Worm (Caenorhabditis elegans) whole organism, L4 larva: Measurements from ENCODE around the gene repo-1.

Experiments used
- F10B5.3 ChIP-seq: sonication (generic microtip); optimal IDR thresholded peaks from 2 replicates; lab custom pipeline; 2016; ENCODE audit warnings: mild to moderate bottlenecking, missing genetic modification characterization, missing compliant biosample characterization
- F26F4.8 ChIP-seq: fragments of 200-800 bp; sonication (Bioruptor generic); conservative IDR thresholded peaks from 2 replicates; pipeline ENCODE4 v1.3.6; 2022; ENCODE audit warnings: missing genetic modification characterization, missing compliant biosample characterization
- F37D6.2 ChIP-seq: sonication (generic microtip); optimal IDR thresholded peaks from 2 replicates; lab custom pipeline; 2016; ENCODE audit warnings: mild to moderate bottlenecking, missing genetic modification characterization, missing compliant biosample characterization
- F44E2.7 ChIP-seq: fragments of 200-800 bp; sonication (Bioruptor generic); IDR thresholded peaks from 2 replicates; pipeline ENCODE4 v2.1.2; 2022; ENCODE audit warnings: missing genetic modification characterization, missing compliant biosample characterization
- F49E8.2 ChIP-seq: sonication (generic microtip); optimal IDR thresholded peaks from 2 replicates; lab custom pipeline; 2016; ENCODE audit warnings: missing compliant biosample characterization, mild to moderate bottlenecking, missing genetic modification characterization, borderline replicate concordance
- ZK546.5 ChIP-seq, 2 experiments: sonication (generic microtip); optimal IDR thresholded peaks; 2 replicates each; lab custom pipeline; 2017; ENCODE audit warnings: missing biosample characterization in 2 of 2, missing genetic modification characterization in 2 of 2
- aha-1 ChIP-seq: fragments of 150-350 bp; peaks from one replicate; lab custom pipeline; 2014; ENCODE audit warnings: missing biosample characterization, missing genetic modification characterization
- ama-1 ChIP-seq: fragments of 150-350 bp; optimal IDR thresholded peaks from 2 replicates; lab custom pipeline; 2014; ENCODE audit warnings: inconsistent platforms, mixed read lengths
- ceh-82 ChIP-seq: sonication (generic microtip); optimal IDR thresholded peaks from 2 replicates; lab custom pipeline; 2017; ENCODE audit warnings: missing biosample characterization, missing genetic modification characterization
- ces-1 ChIP-seq: fragments of 150-350 bp; sonication (generic microtip); optimal IDR thresholded peaks from 4 replicates; lab custom pipeline; 2014; ENCODE audit warnings: missing biosample characterization, missing genetic modification reagents, missing genetic modification characterization
- daf-16 ChIP-seq, 3 experiments: sonication (generic microtip); optimal IDR thresholded peaks; 2 replicates each; lab custom pipeline; 2016 to 2017; ENCODE audit warnings: missing genetic modification characterization in 3 of 3, missing genetic modification reagents in 3 of 3, mild to moderate bottlenecking in 2 of 3, missing compliant biosample characterization in 2 of 3, missing biosample characterization in 1 of 3, moderate library complexity in 1 of 3
- daf-8 ChIP-seq: fragments of 200-800 bp; sonication (Bioruptor generic); IDR thresholded peaks from 2 replicates; pipeline ENCODE4 v1.3.6; 2022; ENCODE audit warnings: missing genetic modification characterization, missing compliant biosample characterization
- dve-1 ChIP-seq: sonication (generic microtip); optimal IDR thresholded peaks from 2 replicates; lab custom pipeline; 2017; ENCODE audit warnings: antibody characterized with exemption, mild to moderate bottlenecking, missing genetic modification characterization, missing compliant biosample characterization; ENCODE audit not compliant: insufficient read depth
- egl-27 ChIP-seq: sonication (generic microtip); optimal IDR thresholded peaks from 3 replicates; lab custom pipeline; 2017; ENCODE audit warnings: missing biosample characterization, missing genetic modification reagents, missing genetic modification characterization
- egl-43 ChIP-seq: fragments of 200-800 bp; sonication (Bioruptor generic); IDR thresholded peaks from 2 replicates; pipeline ENCODE4 v1.3.6; 2022; ENCODE audit warnings: missing genetic modification reagents, missing genetic modification characterization, missing compliant biosample characterization
- fkh-10 ChIP-seq: fragments of 150-350 bp; optimal IDR thresholded peaks from 2 replicates; lab custom pipeline; 2014; ENCODE audit warnings: missing biosample characterization, missing genetic modification reagents, missing genetic modification characterization
- hlh-30 ChIP-seq: sonication (generic microtip); optimal IDR thresholded peaks from 2 replicates; lab custom pipeline; 2017; ENCODE audit warnings: antibody characterized with exemption, mild to moderate bottlenecking, missing genetic modification characterization, missing compliant biosample characterization; ENCODE audit not compliant: insufficient read depth
- hmg-1.1 ChIP-seq: fragments of 200-800 bp; sonication (Bioruptor generic); IDR thresholded peaks from 2 replicates; pipeline ENCODE4 v1.3.6; 2022; ENCODE audit warnings: missing genetic modification reagents, missing genetic modification characterization, missing compliant biosample characterization
- lin-1 ChIP-seq: fragments of 200-800 bp; sonication (Bioruptor generic); IDR thresholded peaks from 2 replicates; pipeline ENCODE4 v1.3.6; 2022; ENCODE audit warnings: missing genetic modification reagents, missing genetic modification characterization, missing compliant biosample characterization
- lin-15B ChIP-seq: fragments of 150-350 bp; sonication (generic microtip); optimal IDR thresholded peaks from 3 replicates; lab custom pipeline; 2014; ENCODE audit warnings: missing biosample characterization, missing genetic modification characterization
- lin-29 ChIP-seq: fragments of 200-800 bp; sonication (Bioruptor generic); IDR thresholded peaks from 2 replicates; pipeline ENCODE4 v1.3.6; 2022; ENCODE audit warnings: missing genetic modification reagents, missing genetic modification characterization, missing compliant biosample characterization
- lin-38 ChIP-seq: fragments of 200-800 bp; sonication (Bioruptor generic); IDR thresholded peaks from 2 replicates; pipeline ENCODE4 v1.3.6; 2022; ENCODE audit warnings: missing genetic modification reagents, missing genetic modification characterization, missing compliant biosample characterization
- lin-39 ChIP-seq: fragments of 150-350 bp; optimal IDR thresholded peaks from 2 replicates; lab custom pipeline; 2014; ENCODE audit warnings: missing biosample characterization, missing genetic modification reagents, missing genetic modification characterization
- lir-3 ChIP-seq: sonication (generic microtip); optimal IDR thresholded peaks from 2 replicates; lab custom pipeline; 2016; ENCODE audit warnings: mild to moderate bottlenecking, missing genetic modification characterization, missing compliant biosample characterization
- lsy-2 ChIP-seq, 2 experiments: fragments of 150-350 bp in 1 of 2; sonication (generic microtip) in 1 of 2; optimal IDR thresholded peaks; 2 replicates each; lab custom pipeline; 2014 to 2017; ENCODE audit warnings: missing biosample characterization in 2 of 2, missing genetic modification characterization in 2 of 2
- madf-5 ChIP-seq, 2 experiments: fragments of 200-800 bp; sonication (Bioruptor generic); IDR thresholded peaks; 2 replicates each; pipeline ENCODE4 v1.3.6; 2022; ENCODE audit warnings: missing compliant biosample characterization in 2 of 2, missing genetic modification characterization in 2 of 2
- madf-9 ChIP-seq: fragments of 200-800 bp; sonication (Bioruptor generic); conservative IDR thresholded peaks from 2 replicates; pipeline ENCODE4 v1.3.6; 2022; ENCODE audit warnings: missing genetic modification reagents, missing genetic modification characterization, missing compliant biosample characterization
- mdl-1 ChIP-seq, 2 experiments: fragments of 150-350 bp in 1 of 2; sonication (generic microtip) in 1 of 2; optimal IDR thresholded peaks; 2 replicates each; lab custom pipeline; 2014 to 2017; ENCODE audit warnings: missing biosample characterization in 2 of 2, missing genetic modification characterization in 2 of 2
- mdt-29 ChIP-seq: fragments of 200-800 bp; sonication (Bioruptor generic); IDR thresholded peaks from 2 replicates; pipeline ENCODE4 v1.3.6; 2022; ENCODE audit warnings: missing genetic modification reagents, missing genetic modification characterization, missing compliant biosample characterization
- mep-1 ChIP-seq: fragments of 150-350 bp; sonication (generic microtip); optimal IDR thresholded peaks from 3 replicates; lab custom pipeline; 2014; ENCODE audit warnings: missing biosample characterization, missing genetic modification characterization
- mes-2 ChIP-seq: sonication (generic microtip); optimal IDR thresholded peaks from 2 replicates; lab custom pipeline; 2016; ENCODE audit warnings: missing genotype, mild to moderate bottlenecking, missing genetic modification characterization, missing compliant biosample characterization; ENCODE audit not compliant: poor library complexity, severe bottlenecking
- mxl-3 ChIP-seq: fragments of 200-800 bp; sonication (Bioruptor generic); optimal IDR thresholded peaks from 2 replicates; lab custom pipeline; 2018; ENCODE audit warnings: mild to moderate bottlenecking, missing genetic modification characterization, missing compliant biosample characterization
- nhr-25 ChIP-seq: sonication (generic microtip); optimal IDR thresholded peaks from 2 replicates; lab custom pipeline; 2017; ENCODE audit warnings: missing genetic modification characterization, mild to moderate bottlenecking, missing compliant biosample characterization, antibody characterized with exemption, moderate library complexity, borderline replicate concordance; ENCODE audit not compliant: insufficient read depth
- nhr-48 ChIP-seq: sonication (generic microtip); optimal IDR thresholded peaks from 2 replicates; lab custom pipeline; 2016; ENCODE audit warnings: mild to moderate bottlenecking, missing genetic modification characterization, missing compliant biosample characterization
- nhr-6 ChIP-seq: fragments of 150-350 bp; optimal IDR thresholded peaks from 2 replicates; lab custom pipeline; 2014; ENCODE audit warnings: missing biosample characterization, missing genetic modification characterization
- pha-4 ChIP-seq, 2 experiments: fragments of 150-350 bp in 1 of 2; fragments of 200-800 bp in 1 of 2; sonication (Bioruptor generic) in 1 of 2; IDR thresholded peaks in 1 of 2; optimal IDR thresholded peaks in 1 of 2; 2 replicates each; pipeline versions ENCODE4 v1.3.6 to Lab custom; 2014 to 2022; ENCODE audit warnings: missing genetic modification characterization in 2 of 2, missing genetic modification reagents in 2 of 2, missing biosample characterization in 1 of 2, missing compliant biosample characterization in 1 of 2
- php-3 ChIP-seq: fragments of 200-800 bp; sonication (Bioruptor generic); IDR thresholded peaks from 2 replicates; pipeline ENCODE4 v1.3.6; 2022; ENCODE audit warnings: missing genetic modification reagents, missing genetic modification characterization, missing compliant biosample characterization
- rbr-2 ChIP-seq: sonication (generic microtip); optimal IDR thresholded peaks from 2 replicates; lab custom pipeline; 2016; ENCODE audit warnings: missing genotype, missing genetic modification characterization, missing compliant biosample characterization
- saeg-2 ChIP-seq: fragments of 200-800 bp; sonication (Bioruptor generic); IDR thresholded peaks from 2 replicates; pipeline ENCODE4 v1.3.6; 2022; ENCODE audit warnings: missing genetic modification reagents, missing genetic modification characterization, missing compliant biosample characterization
- snpc-4 ChIP-seq: fragments of 150-350 bp; optimal IDR thresholded peaks from 2 replicates; lab custom pipeline; 2014; ENCODE audit warnings: missing biosample characterization, missing genetic modification characterization
- spr-1 ChIP-seq: sonication (generic microtip); optimal IDR thresholded peaks from 2 replicates; lab custom pipeline; 2016; ENCODE audit warnings: mild to moderate bottlenecking, missing genetic modification characterization, missing compliant biosample characterization
- unc-130 ChIP-seq: sonication (generic microtip); optimal IDR thresholded peaks from 2 replicates; lab custom pipeline; 2016; ENCODE audit warnings: missing genetic modification reagents, missing genetic modification characterization, missing compliant biosample characterization
- zfp-2 ChIP-seq: sonication (generic microtip); optimal IDR thresholded peaks from 2 replicates; lab custom pipeline; 2016; ENCODE audit warnings: mild to moderate bottlenecking, missing genetic modification characterization, missing compliant biosample characterization
- zfp-3 ChIP-seq: fragments of 200-800 bp; sonication (Bioruptor generic); conservative IDR thresholded peaks from 2 replicates; pipeline ENCODE4 v1.3.6; 2022; ENCODE audit warnings: missing genetic modification reagents, missing genetic modification characterization, missing compliant biosample characterization
- zip-2 ChIP-seq: fragments of 150-350 bp; optimal IDR thresholded peaks from 2 replicates; lab custom pipeline; 2014; ENCODE audit warnings: missing biosample characterization, missing genetic modification characterization

The repo-1 gene

DNA sequence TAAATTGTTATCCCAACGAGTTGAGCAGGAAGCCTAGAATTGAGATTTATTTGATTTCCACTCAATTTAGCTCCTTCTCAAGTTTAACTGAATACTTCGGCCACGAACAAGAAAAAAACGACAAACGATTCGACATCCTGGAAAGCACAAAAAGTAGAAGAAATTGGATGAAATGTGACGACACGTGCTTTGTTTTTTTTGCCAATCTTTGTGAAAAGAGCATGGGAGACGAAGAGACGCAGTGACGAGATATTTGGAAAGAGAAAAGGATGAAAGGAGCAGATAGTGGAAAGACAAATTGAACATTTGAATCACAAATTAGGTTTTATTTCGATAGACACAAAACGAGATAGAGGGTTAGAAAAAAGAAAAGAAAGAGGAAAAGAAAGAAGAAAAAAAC lies 30.2 kb downstream of the repo-1 start:
- no peak for TF ChIP-seq lin-29 (GFP tag; lab: Robert Waterston, UW)
- TF ChIP-seq ces-1 (GFP tag; lab: Kevin White, UChicago) = peak; percentile 28
- TF ChIP-seq lir-3 (tag; lab: Kevin White, UChicago) = no peak
- peak in 1 of 2 experiments; percentile 32 for TF ChIP-seq lsy-2 (tag; optimal IDR thresholded peaks at IDR 0.05; lab: Kevin White, UChicago)
- TF ChIP-seq saeg-2 (GFP tag; lab: Robert Waterston, UW) = no peak
- no peak for TF ChIP-seq mdt-29 (GFP tag; lab: Robert Waterston, UW)
- no peak for TF ChIP-seq zfp-2 (tag; lab: Kevin White, UChicago)
- no peak for TF ChIP-seq F44E2.7
- peak; percentile 6 for TF ChIP-seq rbr-2 (tag; lab: Kevin White, UChicago)
- TF ChIP-seq mdl-1 (tag; optimal IDR thresholded peaks at IDR 0.05; lab: Kevin White, UChicago) = peak in 1 of 2 experiments; percentile 24
- peak; percentile 29 for TF ChIP-seq ama-1
- no peak for TF ChIP-seq zfp-3 (GFP tag; lab: Robert Waterston, UW)
- TF ChIP-seq daf-8 (GFP tag; lab: Robert Waterston, UW) = no peak
- no peak for TF ChIP-seq F10B5.3 (tag; lab: Kevin White, UChicago)
- TF ChIP-seq aha-1 (tag; lab: Kevin White, UChicago) = no peak
- TF ChIP-seq mep-1 (tag; lab: Kevin White, UChicago) = peak; percentile 17
- TF ChIP-seq fkh-10 (GFP tag; lab: Kevin White, UChicago) = peak; percentile 50
- peak; percentile 34 for TF ChIP-seq hlh-30 (tag; lab: Kevin White, UChicago)
- no peak for TF ChIP-seq lin-15B (tag; lab: Kevin White, UChicago)

DNA sequence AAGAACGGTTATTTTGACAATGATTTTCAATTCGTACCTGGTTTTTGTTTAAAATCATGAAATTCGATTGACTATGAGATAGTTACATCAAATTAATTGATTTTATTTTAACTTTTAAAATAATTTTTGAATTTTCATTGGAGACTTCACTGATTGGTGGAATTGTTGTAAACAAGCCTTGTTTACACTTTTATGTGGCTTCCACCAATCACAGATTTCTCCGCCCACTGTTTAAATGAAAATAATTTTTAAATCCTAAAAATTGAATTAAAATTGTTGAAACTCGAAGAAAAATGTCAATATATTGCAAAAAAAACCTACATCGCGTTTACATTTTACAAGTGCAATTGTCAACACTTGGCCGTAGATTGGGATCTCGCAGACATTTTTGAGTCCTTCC lies 36.3 kb downstream of the repo-1 start:
- TF ChIP-seq aha-1 (tag; lab: Kevin White, UChicago) (peak; percentile 79), F26F4.8 (no peak), mes-2 (tag; lab: Kevin White, UChicago) (no peak), lin-39 (no peak), nhr-25 (tag; lab: Kevin White, UChicago) (no peak), php-3 (GFP tag; lab: Robert Waterston, UW) (no peak), madf-9 (GFP tag; lab: Robert Waterston, UW) (no peak)
- TF ChIP-seq, all 104 proteins: peak for 1

ce11 chrIV:12121076-12121475 lies 36.8 kb downstream of the repo-1 start, which contains the start of the genes ddb-1 and M18.6:
TSS of gene ddb-1 (minus strand) at chrIV:12121165.
TSS of gene M18.6 (plus strand) at chrIV:12121310.
- TF ChIP-seq zfp-3 (GFP tag; lab: Robert Waterston, UW) = no peak
- TF ChIP-seq mdt-29 (GFP tag; lab: Robert Waterston, UW) = no peak
- TF ChIP-seq lin-1 (GFP tag; lab: Robert Waterston, UW) = no peak
- TF ChIP-seq lin-29 (GFP tag; lab: Robert Waterston, UW) = no peak
- peak; percentile 48 for TF ChIP-seq mes-2 (tag; lab: Kevin White, UChicago)
- TF ChIP-seq nhr-6 (tag; lab: Kevin White, UChicago) = peak; percentile 50
- no peak for TF ChIP-seq spr-1
- TF ChIP-seq unc-130 = peak; percentile 70
- TF ChIP-seq zfp-2 (tag; lab: Kevin White, UChicago) = no peak
- peak; percentile 22 for TF ChIP-seq mep-1 (tag; lab: Kevin White, UChicago)
- no peak for TF ChIP-seq madf-5 (GFP tag; IDR thresholded peaks at IDR 0.05; lab: Robert Waterston, UW)
- 0 out of 2 replicates have a peak, but pooled peaks have one; percentile 15 for TF ChIP-seq hmg-1.1
- no peak for TF ChIP-seq egl-27 (tag; lab: Kevin White, UChicago)
- no peak for TF ChIP-seq F49E8.2 (tag; lab: Kevin White, UChicago)
- TF ChIP-seq lin-39 = no peak
- no peak for TF ChIP-seq ceh-82 (tag; lab: Kevin White, UChicago)
- TF ChIP-seq lin-38 = peak; percentile 93
- TF ChIP-seq ZK546.5 (tag; optimal IDR thresholded peaks at IDR 0.05; lab: Kevin White, UChicago) = no peak
- no peak for TF ChIP-seq saeg-2 (GFP tag; lab: Robert Waterston, UW)
- TF ChIP-seq dve-1 (tag; lab: Kevin White, UChicago) = peak; percentile 26
- no peak for TF ChIP-seq F37D6.2 (tag; lab: Kevin White, UChicago)
- no peak for TF ChIP-seq zip-2
- TF ChIP-seq mxl-3 (GFP tag; lab: Kevin White, UChicago) = no peak
- no peak for TF ChIP-seq snpc-4 (tag; lab: Kevin White, UChicago)
- TF ChIP-seq hlh-30 (tag; lab: Kevin White, UChicago) = peak; percentile 3
- no peak for TF ChIP-seq daf-16 (GFP tag; optimal IDR thresholded peaks at IDR 0.05; lab: Kevin White, UChicago)
- TF ChIP-seq daf-16 (tag; optimal IDR thresholded peaks at IDR 0.05; lab: Kevin White, UChicago) = peak; percentile 41
- no peak for TF ChIP-seq pha-4 (GFP tag; IDR thresholded peaks at IDR 0.05; lab: Robert Waterston, UW)
- peak; percentile 19 for TF ChIP-seq pha-4 (tag; optimal IDR thresholded peaks at IDR 0.05; lab: Kevin White, UChicago)
- TF ChIP-seq egl-43 (GFP tag; lab: Robert Waterston, UW) = no peak
- TF ChIP-seq nhr-48 (tag; lab: Kevin White, UChicago) = no peak
